Fruit fly (Drosophila melanogaster) whole organism, prepupa: ENCODE measurements around the gene ND-B16.6.

Experiments used
- Blimp-1 ChIP-seq: fragments of 200-800 bp; sonication (Bioruptor generic); optimal IDR thresholded peaks from 3 replicates; lab custom pipeline; 2017; ENCODE audit warnings: missing biosample characterization, missing genetic modification characterization, mild to moderate bottlenecking, moderate library complexity, missing genetic modification reagents
- CG10631 ChIP-seq: fragments of 200-800 bp; sonication (Bioruptor generic); optimal IDR thresholded peaks from 2 replicates; lab custom pipeline; 2016; ENCODE audit warnings: missing biosample characterization, missing genetic modification characterization
- CG10669 ChIP-seq: fragments of 200-800 bp; sonication (Bioruptor generic); optimal IDR thresholded peaks from 3 replicates; lab custom pipeline; 2018; ENCODE audit warnings: missing biosample characterization, mild to moderate bottlenecking, missing genetic modification characterization, moderate library complexity
- CG11294 ChIP-seq: fragments of 200-800 bp; sonication (Bioruptor generic); IDR thresholded peaks from 2 replicates; pipeline ENCODE4 v1.3.6; 2022; ENCODE audit warnings: missing biosample characterization, missing genetic modification characterization
- CG11762 ChIP-seq: fragments of 200-800 bp; sonication (Bioruptor generic); optimal IDR thresholded peaks from 3 replicates; lab custom pipeline; 2016; ENCODE audit warnings: missing biosample characterization, missing genetic modification characterization; ENCODE audit not compliant: insufficient read depth
- CG11902 ChIP-seq: fragments of 200-800 bp; sonication (Bioruptor generic); optimal IDR thresholded peaks from 3 replicates; lab custom pipeline; 2016; ENCODE audit warnings: missing biosample characterization, missing genetic modification characterization
- CG1621 ChIP-seq: fragments of 200-800 bp; sonication (Bioruptor generic); optimal IDR thresholded peaks from 3 replicates; lab custom pipeline; 2018; ENCODE audit warnings: missing biosample characterization, mild to moderate bottlenecking, missing genetic modification characterization
- CG16779 ChIP-seq: fragments of 200-800 bp; sonication (Bioruptor generic); optimal IDR thresholded peaks from 3 replicates; lab custom pipeline; 2017; ENCODE audit warnings: missing biosample characterization, mild to moderate bottlenecking, missing genetic modification characterization
- CG3032 ChIP-seq: fragments of 200-800 bp; optimal IDR thresholded peaks from 2 replicates; lab custom pipeline; 2019; ENCODE audit warnings: missing biosample characterization, mild to moderate bottlenecking, missing genetic modification characterization, moderate library complexity
- CG31627 ChIP-seq: fragments of 200-800 bp; sonication (Bioruptor generic); optimal IDR thresholded peaks from 3 replicates; lab custom pipeline; 2016; ENCODE audit warnings: missing biosample characterization, missing genetic modification characterization
- CG3919 ChIP-seq: fragments of 200-800 bp; sonication (Bioruptor generic); optimal IDR thresholded peaks from 3 replicates; lab custom pipeline; 2016; ENCODE audit warnings: missing biosample characterization, missing genetic modification characterization
- CG4318 ChIP-seq: fragments of 200-800 bp; sonication (Bioruptor generic); optimal IDR thresholded peaks from 3 replicates; lab custom pipeline; 2017; ENCODE audit warnings: missing biosample characterization, mild to moderate bottlenecking, missing genetic modification characterization
- CG6276 ChIP-seq: fragments of 200-800 bp; sonication (Bioruptor generic); optimal IDR thresholded peaks from 2 replicates; lab custom pipeline; 2017; ENCODE audit warnings: missing biosample characterization, mild to moderate bottlenecking, missing genetic modification characterization
- CG6792 ChIP-seq: fragments of 200-800 bp; sonication (Bioruptor generic); optimal IDR thresholded peaks from 3 replicates; lab custom pipeline; 2016; ENCODE audit warnings: missing biosample characterization, missing genetic modification characterization
- CG6808 ChIP-seq: fragments of 200-800 bp; sonication (Bioruptor generic); optimal IDR thresholded peaks from 3 replicates; lab custom pipeline; 2017; ENCODE audit warnings: missing biosample characterization, missing genetic modification characterization, mild to moderate bottlenecking, moderate library complexity, missing genetic modification reagents
- CG6854 ChIP-seq: fragments of 200-800 bp; sonication (Bioruptor generic); optimal IDR thresholded peaks from 2 replicates; lab custom pipeline; 2017; ENCODE audit warnings: missing biosample characterization, mild to moderate bottlenecking, missing genetic modification characterization
- CG7368 ChIP-seq: fragments of 200-800 bp; sonication (Bioruptor generic); optimal IDR thresholded peaks from 3 replicates; lab custom pipeline; 2016; ENCODE audit warnings: missing biosample characterization, missing genetic modification characterization
- CG8119 ChIP-seq: fragments of 200-800 bp; sonication (Bioruptor generic); IDR thresholded peaks from 3 replicates; pipeline ENCODE4 v1.3.6; 2022; ENCODE audit warnings: missing biosample characterization, missing genetic modification characterization
- CG9139 ChIP-seq: fragments of 200-800 bp; sonication (Bioruptor generic); optimal IDR thresholded peaks from 3 replicates; lab custom pipeline; 2017; ENCODE audit warnings: missing biosample characterization, mild to moderate bottlenecking, missing genetic modification characterization
- Eip75B ChIP-seq: fragments of 200-800 bp; sonication (Bioruptor generic); optimal IDR thresholded peaks from 3 replicates; lab custom pipeline; 2016; ENCODE audit warnings: missing biosample characterization, missing genetic modification characterization
- Eip78C ChIP-seq: fragments of 200-800 bp; sonication (Bioruptor generic); peaks from one replicate; lab custom pipeline; 2016; ENCODE audit warnings: missing biosample characterization, missing genetic modification characterization
- Eip93F ChIP-seq: fragments of 200-800 bp; sonication (Bioruptor generic); optimal IDR thresholded peaks from 2 replicates; lab custom pipeline; 2016; ENCODE audit warnings: missing biosample characterization, mild to moderate bottlenecking, missing genetic modification characterization
- Ets21C ChIP-seq: fragments of 200-800 bp; sonication (Bioruptor generic); optimal IDR thresholded peaks from 3 replicates; lab custom pipeline; 2016; ENCODE audit warnings: missing biosample characterization, missing genetic modification characterization
- Ets96B ChIP-seq: fragments of 200-800 bp; optimal IDR thresholded peaks from 2 replicates; lab custom pipeline; 2019; ENCODE audit warnings: missing biosample characterization, mild to moderate bottlenecking, missing genetic modification characterization, moderate library complexity
- Gug ChIP-seq: fragments of 200-800 bp; sonication (Bioruptor generic); IDR thresholded peaks from 2 replicates; pipeline ENCODE4 v1.3.6; 2022; ENCODE audit warnings: missing biosample characterization, missing genetic modification characterization
- Hr38 ChIP-seq: sonication (Bioruptor generic); optimal IDR thresholded peaks from 2 replicates; lab custom pipeline; 2016; ENCODE audit warnings: missing biosample characterization, missing genetic modification characterization
- Hr39 ChIP-seq: fragments of 200-800 bp; sonication (Bioruptor generic); optimal IDR thresholded peaks from 2 replicates; lab custom pipeline; 2016; ENCODE audit warnings: missing biosample characterization, missing genetic modification characterization
- Hr4 ChIP-seq: fragments of 200-800 bp; sonication (Bioruptor generic); optimal IDR thresholded peaks from 3 replicates; lab custom pipeline; 2016; ENCODE audit warnings: missing biosample characterization, missing genetic modification characterization
- Met ChIP-seq: fragments of 200-800 bp; sonication (Bioruptor generic); optimal IDR thresholded peaks from 3 replicates; lab custom pipeline; 2016; ENCODE audit warnings: missing biosample characterization, missing genetic modification characterization
- OdsH ChIP-seq: fragments of 200-800 bp; sonication (Bioruptor generic); optimal IDR thresholded peaks from 3 replicates; lab custom pipeline; 2016; ENCODE audit warnings: missing biosample characterization, missing genetic modification characterization
- Smox ChIP-seq: fragments of 200-800 bp; sonication (Bioruptor generic); optimal IDR thresholded peaks from 3 replicates; lab custom pipeline; 2016; ENCODE audit warnings: missing biosample characterization, missing genetic modification characterization
- Sox14 ChIP-seq: fragments of 200-800 bp; sonication (Bioruptor generic); optimal IDR thresholded peaks from 3 replicates; lab custom pipeline; 2016; ENCODE audit warnings: missing biosample characterization, missing genetic modification characterization
- Sox15 ChIP-seq: fragments of 200-800 bp; sonication (Bioruptor generic); optimal IDR thresholded peaks from 3 replicates; lab custom pipeline; 2016; ENCODE audit warnings: missing biosample characterization, missing genetic modification characterization
- acj6 ChIP-seq: fragments of 200-800 bp; sonication (Bioruptor generic); optimal IDR thresholded peaks from 3 replicates; lab custom pipeline; 2016; ENCODE audit warnings: missing biosample characterization, missing genetic modification characterization
- cyc ChIP-seq: fragments of 200-800 bp; sonication (Bioruptor generic); optimal IDR thresholded peaks from 3 replicates; lab custom pipeline; 2016; ENCODE audit warnings: missing biosample characterization, missing genetic modification characterization
- dac ChIP-seq: fragments of 200-800 bp; sonication (Bioruptor generic); optimal IDR thresholded peaks from 2 replicates; lab custom pipeline; 2017; ENCODE audit warnings: missing biosample characterization, mild to moderate bottlenecking, missing genetic modification characterization
- eg ChIP-seq: fragments of 200-800 bp; sonication (Bioruptor generic); IDR thresholded peaks from 3 replicates; pipeline ENCODE4 v1.3.6; 2022; ENCODE audit warnings: missing biosample characterization, missing genetic modification characterization
- esn ChIP-seq: fragments of 200-800 bp; sonication (Bioruptor generic); optimal IDR thresholded peaks from 2 replicates; lab custom pipeline; 2016; ENCODE audit warnings: missing biosample characterization, mild to moderate bottlenecking, missing genetic modification characterization, moderate library complexity
- fd85E ChIP-seq: fragments of 200-800 bp; sonication (Bioruptor generic); optimal IDR thresholded peaks from 3 replicates; lab custom pipeline; 2016; ENCODE audit warnings: missing biosample characterization, missing genetic modification characterization
- fkh ChIP-seq: fragments of 200-800 bp; sonication (Bioruptor generic); optimal IDR thresholded peaks from 3 replicates; lab custom pipeline; 2017; ENCODE audit warnings: missing biosample characterization, mild to moderate bottlenecking, missing genetic modification characterization, moderate library complexity
- pdm3 ChIP-seq: fragments of 200-800 bp; sonication (Bioruptor generic); optimal IDR thresholded peaks from 3 replicates; lab custom pipeline; 2016; ENCODE audit warnings: missing biosample characterization, missing genetic modification characterization
- salr ChIP-seq, 2 experiments: fragments of 200-800 bp; sonication (Bioruptor generic); optimal IDR thresholded peaks; 3 replicates each; lab custom pipeline; 2016 to 2018; ENCODE audit warnings: missing biosample characterization in 2 of 2, missing genetic modification characterization in 2 of 2, mild to moderate bottlenecking in 1 of 2
- ss ChIP-seq, 2 experiments: fragments of 200-800 bp; sonication (Bioruptor generic); optimal IDR thresholded peaks; 2 replicates in 1 of 2; 3 replicates in 1 of 2; lab custom pipeline; 2017 to 2018; ENCODE audit warnings: mild to moderate bottlenecking in 2 of 2, missing biosample characterization in 2 of 2, missing genetic modification characterization in 2 of 2, moderate library complexity in 1 of 2
- svp ChIP-seq: fragments of 200-800 bp; sonication (Bioruptor generic); peaks from one replicate; lab custom pipeline; 2016; ENCODE audit warnings: missing biosample characterization, missing genetic modification characterization
- topi ChIP-seq: fragments of 200-800 bp; sonication (Bioruptor generic); optimal IDR thresholded peaks from 3 replicates; lab custom pipeline; 2016; ENCODE audit warnings: missing biosample characterization, missing genetic modification characterization
- vri ChIP-seq: fragments of 200-800 bp; sonication (Bioruptor generic); optimal IDR thresholded peaks from 3 replicates; lab custom pipeline; 2016; ENCODE audit warnings: missing biosample characterization, mild to moderate bottlenecking, missing genetic modification characterization

The ND-B16.6 gene

DNA sequence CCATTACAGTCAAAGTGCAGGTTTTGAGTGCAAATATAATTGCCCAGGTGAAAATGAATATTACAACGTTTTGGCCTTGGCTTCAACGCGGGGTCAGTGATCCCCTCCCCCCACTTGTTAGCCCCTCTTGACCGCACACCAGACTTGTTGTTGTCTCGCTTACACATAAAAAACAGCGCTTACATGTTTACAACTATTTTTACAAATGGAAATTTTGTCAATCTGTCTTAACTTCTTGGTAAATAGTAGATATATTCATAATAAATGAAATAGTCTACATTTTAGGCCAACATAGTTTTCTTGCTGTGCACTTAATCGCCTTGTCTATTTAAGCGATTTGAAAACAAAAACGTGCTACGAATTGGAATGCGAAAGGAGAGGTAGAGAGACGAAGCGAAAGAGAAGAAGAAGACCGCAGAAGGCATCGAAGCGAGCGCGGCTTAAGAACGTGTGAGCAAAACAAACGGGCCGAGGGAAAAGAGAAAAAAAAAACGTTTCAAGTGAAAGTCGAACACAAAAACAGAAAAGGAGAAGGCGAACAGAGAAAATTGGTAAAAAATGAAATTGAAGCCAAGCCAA, 10.1 kb downstream of the ND-B16.6 start (continued):
- TF ChIP-seq esn (GFP tag; lab: Kevin White, UChicago) (no peak), Eip75B (GFP tag; lab: Kevin White, UChicago) (peak; percentile 52), eg (GFP tag; lab: Robert Waterston, UW) (peak; percentile 83), CG8119 (GFP tag; lab: Robert Waterston, UW) (peak; percentile 69; the same call in 2 of the 3 replicates), CG3032 (tag; lab: Kevin White, UChicago) (peak; percentile 85), CG10631 (GFP tag; lab: Kevin White, UChicago) (peak; percentile 50), CG3919 (peak; percentile 45), CG1621 (peak; percentile 79), CG31627 (GFP tag; lab: Kevin White, UChicago) (no peak), Ets96B (tag; lab: Kevin White, UChicago) (peak; percentile 87), svp (GFP tag; lab: Kevin White, UChicago) (peak; percentile 82), cyc (GFP tag; lab: Kevin White, UChicago) (no peak), Hr38 (GFP tag; lab: Kevin White, UChicago) (no peak), Gug (GFP tag; lab: Robert Waterston, UW) (peak; percentile 73), acj6 (peak; percentile 48), topi (GFP tag; lab: Kevin White, UChicago) (peak; percentile 2)

DNA sequence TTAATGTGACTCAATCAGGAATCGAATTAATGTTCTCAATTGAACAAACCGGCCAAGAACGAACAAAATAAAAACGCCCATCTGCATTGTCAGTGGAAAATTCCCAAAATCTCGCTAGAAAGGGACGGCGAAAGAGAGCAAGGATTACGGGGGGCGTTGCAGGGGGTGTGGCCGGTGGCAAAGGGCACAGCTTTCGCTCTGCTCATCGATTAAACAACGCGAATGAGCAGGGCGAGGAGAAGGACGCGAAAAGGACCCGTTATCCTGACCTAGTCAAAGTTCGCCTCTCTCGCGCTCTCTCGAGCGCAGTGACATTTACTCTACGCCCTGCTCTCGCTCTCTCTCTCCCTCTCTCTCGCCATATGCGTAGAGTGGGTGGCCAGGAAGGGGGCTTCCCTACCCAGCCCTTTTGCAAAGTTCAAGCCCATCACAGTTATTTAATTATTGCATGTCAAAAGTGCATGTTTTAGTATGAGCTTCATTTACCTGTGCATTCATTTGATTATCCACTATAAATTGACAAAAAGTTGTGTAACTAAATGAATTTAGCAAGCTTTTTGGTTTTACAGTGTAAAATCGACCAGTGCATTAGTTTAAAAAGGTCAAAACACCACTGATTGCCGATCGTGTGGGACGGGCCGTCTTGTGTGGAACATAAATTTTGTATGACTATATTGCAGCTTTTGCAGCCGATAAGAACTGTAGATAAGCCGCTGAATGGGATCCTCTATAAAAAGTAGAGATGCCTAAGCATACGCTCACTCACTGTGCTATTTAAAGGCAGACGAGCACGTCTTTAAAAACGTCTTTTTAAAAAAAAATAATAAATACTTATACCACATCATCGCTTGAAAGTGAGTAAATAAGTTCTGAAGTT, 11.2 kb downstream of the ND-B16.6 start:
- TF ChIP-seq CG3032 (tag; lab: Kevin White, UChicago): peak; percentile 65
- peak; percentile 96 for TF ChIP-seq svp (GFP tag; lab: Kevin White, UChicago)
- no peak for TF ChIP-seq CG6854
- TF ChIP-seq fkh: no peak
- TF ChIP-seq dac (GFP tag; lab: Kevin White, UChicago): no peak
- peak; percentile 54 for TF ChIP-seq OdsH (GFP tag; lab: Kevin White, UChicago)
- TF ChIP-seq CG6276: peak; percentile 26
- TF ChIP-seq vri (GFP tag; lab: Kevin White, UChicago): peak; percentile 9
- TF ChIP-seq Gug (GFP tag; lab: Robert Waterston, UW): peak; percentile 33; the same call in 1 of the 2 replicates
- peak; percentile 20 to 46 for TF ChIP-seq salr (GFP tag; optimal IDR thresholded peaks at IDR 0.05; lab: Kevin White, UChicago)
- peak; percentile 48 for TF ChIP-seq CG6792
- TF ChIP-seq CG6808 (GFP tag; lab: Kevin White, UChicago): peak; percentile 70
- peak; percentile 64 for TF ChIP-seq CG31627 (GFP tag; lab: Kevin White, UChicago)
- TF ChIP-seq CG11902: no peak
- TF ChIP-seq CG9139 (GFP tag; lab: Kevin White, UChicago): no peak
- peak; percentile 22 to 46 for TF ChIP-seq ss (GFP tag; optimal IDR thresholded peaks at IDR 0.05; lab: Kevin White, UChicago)
- TF ChIP-seq CG4318 (GFP tag; lab: Kevin White, UChicago): peak; percentile 36
- TF ChIP-seq Eip78C (GFP tag; lab: Kevin White, UChicago): peak; percentile 82
- TF ChIP-seq Sox15 (GFP tag; lab: Kevin White, UChicago): peak; percentile 40
- peak; percentile 38; the same call in 1 of the 3 replicates for TF ChIP-seq eg (GFP tag; lab: Robert Waterston, UW)
- peak; percentile 37 for TF ChIP-seq CG1621
- TF ChIP-seq CG3919: peak; percentile 47
- peak; percentile 63 for TF ChIP-seq CG10669
- TF ChIP-seq Eip93F (GFP tag; lab: Kevin White, UChicago): no peak
- peak; percentile 63 for TF ChIP-seq Hr39 (GFP tag; lab: Kevin White, UChicago)
- TF ChIP-seq fd85E: no peak
- peak; percentile 51 for TF ChIP-seq Ets21C (GFP tag; lab: Kevin White, UChicago)
- TF ChIP-seq Hr4 (GFP tag; lab: Kevin White, UChicago): peak; percentile 63
- TF ChIP-seq CG10631 (GFP tag; lab: Kevin White, UChicago): peak; percentile 66
- peak; percentile 34 for TF ChIP-seq CG16779 (tag; lab: Kevin White, UChicago)
- peak; percentile 56 for TF ChIP-seq CG11294 (GFP tag; lab: Robert Waterston, UW)
- peak; percentile 64 for TF ChIP-seq pdm3 (GFP tag; lab: Kevin White, UChicago)
- peak; percentile 32 for TF ChIP-seq CG7368 (GFP tag; lab: Kevin White, UChicago)
- peak; percentile 70 for TF ChIP-seq Met (GFP tag; lab: Kevin White, UChicago)
- no peak for TF ChIP-seq CG11762 (GFP tag; lab: Kevin White, UChicago)
- TF ChIP-seq Smox (GFP tag; lab: Kevin White, UChicago): peak; percentile 57
- TF ChIP-seq Blimp-1 (GFP tag; lab: Kevin White, UChicago): no peak
- TF ChIP-seq Sox14 (GFP tag; lab: Kevin White, UChicago): peak; percentile 79
- TF ChIP-seq esn (GFP tag; lab: Kevin White, UChicago): peak; percentile 76
